Fruit fly (Drosophila melanogaster): ENCODE data around the gene Drsl3.
A peak's percentile ranks its signal among the peaks of the same experiment; 100 is the strongest.

Drsl3 gene

dm6 chr3L:3338882-3339590 lies 24.2 kb downstream of the Drsl3 start (continued):
- TF ChIP-seq stwl (tag; optimal IDR thresholded peaks at IDR 0.05) (no peak), mirr (GFP tag; optimal IDR thresholded peaks at IDR 0.05) (no peak), cato (GFP tag; optimal IDR thresholded peaks at IDR 0.05; ENCODE audit: borderline replicate concordance) (no peak), lola (GFP tag; optimal IDR thresholded peaks at IDR 0.05) (peak in 1 of 3 experiments; percentile 13), knrl (GFP tag; IDR thresholded peaks at IDR 0.05; ENCODE audit: partially characterized antibody) (no peak), nmo (GFP tag; optimal IDR thresholded peaks at IDR 0.05) (peak; percentile 38), CHES-1-like (GFP tag; optimal IDR thresholded peaks at IDR 0.05) (no peak), insv (GFP tag; optimal IDR thresholded peaks at IDR 0.05) (peak; percentile 97 to 99), nom (GFP tag; optimal IDR thresholded peaks at IDR 0.05) (peak; percentile 16), Poxn (GFP tag; IDR thresholded peaks at IDR 0.05) (no peak), chinmo (GFP tag; IDR thresholded peaks at IDR 0.05; ENCODE audit: partially characterized antibody) (no peak), ase (GFP tag; IDR thresholded peaks at IDR 0.05) (0 out of 3 replicates have a peak, but pooled peaks have one; percentile 24), CG10209 (GFP tag; optimal IDR thresholded peaks at IDR 0.05) (no peak), CrebB (tag; optimal IDR thresholded peaks at IDR 0.05) (no peak), Med (GFP tag) (no peak), tap (tag; optimal IDR thresholded peaks at IDR 0.05) (no peak), CG13123 (GFP tag; optimal IDR thresholded peaks at IDR 0.05) (no peak), trh (GFP tag; optimal IDR thresholded peaks at IDR 0.05) (no peak), CG17568 (GFP tag; optimal IDR thresholded peaks at IDR 0.05) (no peak), CG7556 (GFP tag; optimal IDR thresholded peaks at IDR 0.05) (no peak), CG11398 (GFP tag; optimal IDR thresholded peaks at IDR 0.05) (no peak), Ssrp (tag; optimal IDR thresholded peaks at IDR 0.05) (peak; percentile 39), wor (GFP tag; IDR thresholded peaks at IDR 0.05) (no peak), klu (GFP tag; IDR thresholded peaks at IDR 0.05) (no peak), sug (tag; optimal IDR thresholded peaks at IDR 0.05) (no peak), CG11696 (GFP tag; IDR thresholded peaks at IDR 0.05) (no peak), gem (tag; optimal IDR thresholded peaks at IDR 0.05) (peak; percentile 25), CG11695 (GFP tag; IDR thresholded peaks at IDR 0.05) (no peak), inv (GFP tag; IDR thresholded peaks at IDR 0.05; ENCODE audit: partially characterized antibody) (no peak), Lhr (GFP tag; optimal IDR thresholded peaks at IDR 0.05) (no peak), CG4360 (GFP tag; IDR thresholded peaks at IDR 0.05) (peak; percentile 92), CG5953 (GFP tag; IDR thresholded peaks at IDR 0.05) (no peak), CG13424 (tag; optimal IDR thresholded peaks at IDR 0.05) (peak; percentile 10), CG10979 (tag; optimal IDR thresholded peaks at IDR 0.05) (peak; percentile 36), CG12104 (GFP tag; optimal IDR thresholded peaks at IDR 0.05) (no peak), CG10366 (GFP tag; IDR thresholded peaks at IDR 0.05) (no peak), ato (GFP tag; IDR thresholded peaks at IDR 0.05; ENCODE audit: partially characterized antibody) (no peak), CG4730 (GFP tag; IDR thresholded peaks at IDR 0.05) (no peak), CTCF (GFP tag; optimal IDR thresholded peaks at IDR 0.05) (no peak), CG3847 (GFP tag; IDR thresholded peaks at IDR 0.05) (no peak), gsb (GFP tag; IDR thresholded peaks at IDR 0.05) (no peak), Xbp1 (GFP tag; optimal IDR thresholded peaks at IDR 0.05) (no peak), Oli (tag; optimal IDR thresholded peaks at IDR 0.05) (no peak), CG12659 (GFP tag; optimal IDR thresholded peaks at IDR 0.05) (no peak), CG7372 (GFP tag; IDR thresholded peaks at IDR 0.05) (no peak), Bgb (GFP tag; IDR thresholded peaks at IDR 0.05; ENCODE audit: partially characterized antibody) (no peak), gce (GFP tag; IDR thresholded peaks at IDR 0.05) (no peak), NK7.1 (GFP tag; optimal IDR thresholded peaks at IDR 0.05) (no peak), CG9817 (tag; optimal IDR thresholded peaks at IDR 0.05) (no peak), CG4424 (GFP tag; optimal IDR thresholded peaks at IDR 0.05) (peak; percentile 7)
